Worm (Caenorhabditis elegans): ENCODE data around the gene T04A8.8.

The T04A8.8 gene

DNA sequence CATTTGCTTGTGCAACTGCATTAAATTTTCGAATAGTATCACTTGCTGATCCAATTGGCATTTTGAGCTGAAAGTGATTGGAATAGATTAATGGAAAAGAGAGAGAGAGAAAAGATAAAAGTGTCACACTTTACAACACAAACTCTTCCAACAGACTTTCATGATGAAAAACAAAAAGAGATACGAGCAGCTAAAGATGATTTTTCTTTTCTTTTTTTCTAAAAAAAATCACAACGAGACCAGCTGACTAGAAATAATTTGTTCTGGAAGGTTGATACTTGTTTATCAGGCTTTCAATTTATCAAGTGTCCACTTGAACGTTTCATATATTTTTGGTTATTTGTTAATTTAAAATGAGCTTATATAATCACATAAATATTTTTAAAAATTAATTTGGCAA is 6.7 kb upstream of the T04A8.8 start:
- TF ChIP-seq eor-1 (tag; optimal IDR thresholded peaks at IDR 0.05) (no peak), egl-5 (tag; optimal IDR thresholded peaks at IDR 0.05) (no peak), mml-1 (tag; optimal IDR thresholded peaks at IDR 0.05) (no peak), unc-62 (GFP tag; optimal IDR thresholded peaks at IDR 0.05) (no peak), nhr-237 (tag; optimal IDR thresholded peaks at IDR 0.05) (no peak), nhr-28 (tag; optimal IDR thresholded peaks at IDR 0.05) (no peak), nhr-23 (tag; optimal IDR thresholded peaks at IDR 0.05) (no peak), snpc-4 (tag; optimal IDR thresholded peaks at IDR 0.05) (no peak), pqm-1 (tag; optimal IDR thresholded peaks at IDR 0.05) (no peak), nhr-25 (tag; optimal IDR thresholded peaks at IDR 0.05) (no peak)

- peak; percentile 19 for TF ChIP-seq pha-4 (tag; optimal IDR thresholded peaks at IDR 0.05)
- no peak for TF ChIP-seq R02D3.7 (tag; optimal IDR thresholded peaks at IDR 0.05)
Observed at ce11 chrIII:4688356-4688755, 5.4 kb upstream of the T04A8.8 start, which contains the start of gene tag-243. tag-243 (minus strand) TSS chrIII:4688456.

ce11 chrIII:4688965-4689364 is 4.8 kb upstream of the T04A8.8 start, which contains the start of gene ppat-1:
ppat-1 (plus strand) TSS chrIII:4689280.
- no peak for TF ChIP-seq unc-62 (GFP tag; optimal IDR thresholded peaks at IDR 0.05)
- TF ChIP-seq nhr-23 (tag; optimal IDR thresholded peaks at IDR 0.05), result no peak
- no peak for TF ChIP-seq ama-1 (optimal IDR thresholded peaks at IDR 0.05)
- TF ChIP-seq pha-4 (tag; optimal IDR thresholded peaks at IDR 0.05), result no peak
- TF ChIP-seq nhr-77 (tag; optimal IDR thresholded peaks at IDR 0.05), result no peak
- no peak for TF ChIP-seq fos-1 (tag; optimal IDR thresholded peaks at IDR 0.05)
- TF ChIP-seq nfya-1 (tag; optimal IDR thresholded peaks at IDR 0.05; ENCODE audit: insufficient read depth), result no peak
- TF ChIP-seq elt-2 (tag; optimal IDR thresholded peaks at IDR 0.05), result peak; percentile 41

ce11 chrIII:4689595-4689994 is 4.2 kb upstream of the T04A8.8 start:
- no peak for TF ChIP-seq ceh-9 (tag; optimal IDR thresholded peaks at IDR 0.05)
- no peak for TF ChIP-seq elt-1 (tag; optimal IDR thresholded peaks at IDR 0.05)
- no peak for TF ChIP-seq ceh-16 (tag; optimal IDR thresholded peaks at IDR 0.05)
- peak; percentile 79 for TF ChIP-seq skn-1 (tag; optimal IDR thresholded peaks at IDR 0.05)
- peak; percentile 29 for TF ChIP-seq egl-5 (tag; optimal IDR thresholded peaks at IDR 0.05)
- TF ChIP-seq mdl-1 (tag; optimal IDR thresholded peaks at IDR 0.05), result peak; percentile 26
- TF ChIP-seq pha-4 (tag; optimal IDR thresholded peaks at IDR 0.05), result peak; percentile 81
- no peak for TF ChIP-seq fos-1 (tag; optimal IDR thresholded peaks at IDR 0.05)
- TF ChIP-seq ztf-11 (tag; optimal IDR thresholded peaks at IDR 0.05), result no peak
- TF ChIP-seq eor-1 (tag; optimal IDR thresholded peaks at IDR 0.05), result no peak
- no peak for TF ChIP-seq unc-62 (GFP tag; optimal IDR thresholded peaks at IDR 0.05)
- TF ChIP-seq aly-2 (tag; optimal IDR thresholded peaks at IDR 0.05), result no peak
- TF ChIP-seq nhr-77 (tag; optimal IDR thresholded peaks at IDR 0.05), result no peak
- peak; percentile 57 for TF ChIP-seq tbx-2 (tag; optimal IDR thresholded peaks at IDR 0.05)
- TF ChIP-seq snpc-4 (tag; optimal IDR thresholded peaks at IDR 0.05), result no peak
- peak; percentile 73 for TF ChIP-seq nfya-1 (tag; optimal IDR thresholded peaks at IDR 0.05; ENCODE audit: insufficient read depth)
- TF ChIP-seq ceh-28 (tag; optimal IDR thresholded peaks at IDR 0.05), result no peak
- TF ChIP-seq daf-12 (tag; optimal IDR thresholded peaks at IDR 0.05), result no peak
- TF ChIP-seq elt-3 (tag; optimal IDR thresholded peaks at IDR 0.05), result peak in 1 of 3 experiments; percentile 65
- TF ChIP-seq unc-39 (tag; optimal IDR thresholded peaks at IDR 0.05), result no peak
- no peak for TF ChIP-seq nhr-28 (tag; optimal IDR thresholded peaks at IDR 0.05)
- TF ChIP-seq ztf-4 (tag; optimal IDR thresholded peaks at IDR 0.05), result peak; percentile 40
- TF ChIP-seq mml-1 (tag; optimal IDR thresholded peaks at IDR 0.05), result no peak
- TF ChIP-seq zag-1 (tag; optimal IDR thresholded peaks at IDR 0.05), result no peak
- TF ChIP-seq ZK546.5 (tag; optimal IDR thresholded peaks at IDR 0.05), result no peak
- TF ChIP-seq pqm-1 (tag; optimal IDR thresholded peaks at IDR 0.05), result peak; percentile 38
- no peak for TF ChIP-seq fkh-2 (tag; optimal IDR thresholded peaks at IDR 0.05)
- peak; percentile 60 for TF ChIP-seq egl-27 (tag; optimal IDR thresholded peaks at IDR 0.05)
- no peak for TF ChIP-seq nhr-11 (tag; optimal IDR thresholded peaks at IDR 0.05)
- TF ChIP-seq elt-2 (tag; optimal IDR thresholded peaks at IDR 0.05), result peak; percentile 52
- no peak for TF ChIP-seq nhr-237 (tag; optimal IDR thresholded peaks at IDR 0.05)
- TF ChIP-seq nhr-76 (tag; optimal IDR thresholded peaks at IDR 0.05), result peak; percentile 20
- no peak for TF ChIP-seq nhr-23 (tag; optimal IDR thresholded peaks at IDR 0.05)
- peak; percentile 89 for TF ChIP-seq lin-39 (tag; optimal IDR thresholded peaks at IDR 0.05)
- peak; percentile 43 for TF ChIP-seq lsy-12 (tag; optimal IDR thresholded peaks at IDR 0.05)
- TF ChIP-seq nhr-43 (tag; optimal IDR thresholded peaks at IDR 0.05; ENCODE audit: poor library complexity, severe bottlenecking), result peak; percentile 90
- TF ChIP-seq nhr-67 (tag; optimal IDR thresholded peaks at IDR 0.05), result no peak
- TF ChIP-seq lin-15B (tag; optimal IDR thresholded peaks at IDR 0.05), result peak; percentile 28
- TF ChIP-seq R02D3.7 (tag; optimal IDR thresholded peaks at IDR 0.05), result no peak
- TF ChIP-seq hmg-11 (tag; optimal IDR thresholded peaks at IDR 0.05), result no peak
- TF ChIP-seq ceh-82 (tag; optimal IDR thresholded peaks at IDR 0.05), result no peak
- no peak for TF ChIP-seq sea-2 (GFP tag; optimal IDR thresholded peaks at IDR 0.05)
- no peak for TF ChIP-seq nhr-12 (tag; optimal IDR thresholded peaks at IDR 0.05)
- peak; percentile 42 for TF ChIP-seq ama-1 (optimal IDR thresholded peaks at IDR 0.05)
- no peak for TF ChIP-seq fkh-10 (GFP tag; optimal IDR thresholded peaks at IDR 0.05)
